Fruit fly (Drosophila melanogaster): Measurements from ENCODE around the gene CG33648.

dm6 chr2L:14478864-14479263 lies 45.2 kb upstream of the CG33648 start:
- TF ChIP-seq Myc (optimal IDR thresholded peaks at IDR 0.05) (no peak), insv (optimal IDR thresholded peaks at IDR 0.05) (no peak), ttk (optimal IDR thresholded peaks at IDR 0.05) (no peak), h (optimal IDR thresholded peaks at IDR 0.05) (no peak)
